Worm (Caenorhabditis elegans): ENCODE results near the gene T25B9.12.

ce11 chrIV:10744475-10744874 is 20.7 kb upstream of the T25B9.12 start, which contains the start of gene T25B9.3:
- TF ChIP-seq pha-4 (tag; optimal IDR thresholded peaks at IDR 0.05) (no peak), lin-39 (tag; optimal IDR thresholded peaks at IDR 0.05) (no peak), nhr-76 (tag; optimal IDR thresholded peaks at IDR 0.05) (no peak), unc-62 (GFP tag; optimal IDR thresholded peaks at IDR 0.05) (no peak), tbx-2 (tag; optimal IDR thresholded peaks at IDR 0.05) (no peak), fkh-2 (tag; optimal IDR thresholded peaks at IDR 0.05) (no peak), zag-1 (tag; optimal IDR thresholded peaks at IDR 0.05) (no peak), skn-1 (tag; optimal IDR thresholded peaks at IDR 0.05) (no peak), nfya-1 (tag; optimal IDR thresholded peaks at IDR 0.05; ENCODE audit: insufficient read depth) (no peak), ztf-11 (tag; optimal IDR thresholded peaks at IDR 0.05) (no peak), snpc-4 (tag; optimal IDR thresholded peaks at IDR 0.05) (no peak), mdl-1 (tag; optimal IDR thresholded peaks at IDR 0.05) (no peak), nhr-12 (tag; optimal IDR thresholded peaks at IDR 0.05) (no peak), ama-1 (optimal IDR thresholded peaks at IDR 0.05) (no peak)

Measured in whole organism, L3 larva.